Worm (Caenorhabditis elegans) whole organism, L1 larva: Measurements from ENCODE around the gene aqp-3.

Experiments used
- aly-2 ChIP-seq: fragments of 150-350 bp; optimal IDR thresholded peaks from 2 replicates; lab custom pipeline; 2014; ENCODE audit warnings: missing biosample characterization, missing genetic modification characterization
- ama-1 ChIP-seq: fragments of 150-350 bp; optimal IDR thresholded peaks from 2 replicates; lab custom pipeline; 2014
- elt-2 ChIP-seq: sonication (generic microtip); optimal IDR thresholded peaks from 2 replicates; lab custom pipeline; 2016; ENCODE audit warnings: missing genetic modification characterization, mild to moderate bottlenecking, inconsistent platforms, missing compliant biosample characterization, missing genetic modification reagents
- elt-3 ChIP-seq, 6 experiments: fragments of 150-350 bp in 1 of 6; sonication (generic microtip); optimal IDR thresholded peaks; 2 replicates each; lab custom pipeline; 2017 to 2018; ENCODE audit warnings: missing biosample characterization in 6 of 6, missing genetic modification characterization in 6 of 6, inconsistent platforms in 1 of 6
- lin-35 ChIP-seq, 2 experiments: fragments of 150-350 bp; optimal IDR thresholded peaks; 2 replicates each; lab custom pipeline; 2014; ENCODE audit warnings: missing biosample characterization in 2 of 2, missing genetic modification characterization in 2 of 2, missing genetic modification reagents in 2 of 2
- nhr-11 ChIP-seq: fragments of 150-350 bp; optimal IDR thresholded peaks from 2 replicates; lab custom pipeline; 2014; ENCODE audit warnings: missing biosample characterization, missing genetic modification characterization
- nhr-12 ChIP-seq: sonication (generic microtip); optimal IDR thresholded peaks from 2 replicates; lab custom pipeline; 2017; ENCODE audit warnings: missing biosample characterization, missing genetic modification characterization
- nhr-237 ChIP-seq: fragments of 150-350 bp; optimal IDR thresholded peaks from 2 replicates; lab custom pipeline; 2014; ENCODE audit warnings: missing biosample characterization, missing genetic modification characterization
- rnt-1 ChIP-seq: sonication (generic microtip); optimal IDR thresholded peaks from 2 replicates; lab custom pipeline; 2016; ENCODE audit warnings: mild to moderate bottlenecking, missing genetic modification characterization, moderate library complexity, missing compliant biosample characterization
- swsn-7 ChIP-seq: sonication (generic microtip); optimal IDR thresholded peaks from 2 replicates; lab custom pipeline; 2016; ENCODE audit warnings: missing genetic modification characterization, missing compliant biosample characterization
- unc-130 ChIP-seq: fragments of 150-350 bp; optimal IDR thresholded peaks from 2 replicates; lab custom pipeline; 2017; ENCODE audit warnings: missing biosample characterization, missing genetic modification characterization, inconsistent platforms

DNA sequence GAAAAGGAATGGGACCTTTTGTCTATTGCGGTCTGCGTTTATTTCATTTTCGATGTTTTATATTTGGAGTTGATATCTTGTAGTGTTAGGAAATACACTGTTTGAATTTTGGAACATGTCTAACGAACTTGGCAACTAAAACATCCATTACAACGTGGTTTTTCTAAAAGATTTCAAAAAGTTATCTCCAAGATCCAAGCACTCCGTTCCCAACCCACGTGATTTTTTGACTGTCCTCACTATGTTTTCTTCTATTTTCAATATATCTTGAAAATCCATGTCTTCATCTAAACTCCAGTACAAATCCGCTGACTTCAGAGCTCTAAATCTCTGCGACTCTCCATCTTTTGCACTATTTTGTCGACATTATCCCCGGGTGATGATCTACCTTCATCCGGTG, 35.4 kb upstream of the aqp-3 start, which contains the start of gene F13H10.9:
- no peak for TF ChIP-seq swsn-7 (tag; lab: Kevin White, UChicago)
- TF ChIP-seq lin-35 (GFP tag; optimal IDR thresholded peaks at IDR 0.05; lab: Kevin White, UChicago) = no peak
- no peak for TF ChIP-seq rnt-1
- TF ChIP-seq ama-1 = no peak
- no peak for TF ChIP-seq aly-2 (tag; lab: Kevin White, UChicago)
- TF ChIP-seq nhr-12 (tag; lab: Kevin White, UChicago) = no peak
- TF ChIP-seq unc-130 = no peak
- TF ChIP-seq nhr-11 (tag; lab: Kevin White, UChicago) = no peak
- TF ChIP-seq elt-3 (tag; optimal IDR thresholded peaks at IDR 0.05; lab: Kevin White, UChicago) = no peak
- no peak for TF ChIP-seq elt-2 (tag; lab: Kevin White, UChicago)
- no peak for TF ChIP-seq nhr-237 (tag; lab: Kevin White, UChicago)
